Worm (Caenorhabditis elegans) whole organism, L2 larva: ENCODE data around the gene F47E1.2.
A peak's percentile ranks its signal among the peaks of the same experiment; 100 is the strongest.

Experiments
- F13H6.1 ChIP-seq: sonication (generic microtip); optimal IDR thresholded peaks from 2 replicates; lab custom pipeline; 2016; ENCODE audit warnings: missing genetic modification characterization, missing compliant biosample characterization
- Y55F3AM.14 ChIP-seq: fragments of 200-800 bp; sonication (Bioruptor generic); optimal IDR thresholded peaks from 2 replicates; lab custom pipeline; 2018; ENCODE audit warnings: mild to moderate bottlenecking, missing genetic modification characterization, missing compliant biosample characterization
- ZK546.5 ChIP-seq: sonication (generic microtip); optimal IDR thresholded peaks from 2 replicates; lab custom pipeline; 2017; ENCODE audit warnings: missing biosample characterization, missing genetic modification characterization
- blmp-1 ChIP-seq: sonication (generic microtip); optimal IDR thresholded peaks from 2 replicates; lab custom pipeline; 2017; ENCODE audit warnings: missing genetic modification characterization, mild to moderate bottlenecking, missing compliant biosample characterization, antibody characterized with exemption, moderate library complexity; ENCODE audit not compliant: insufficient read depth
- ceh-16 ChIP-seq: fragments of 150-350 bp; optimal IDR thresholded peaks from 2 replicates; lab custom pipeline; 2014; ENCODE audit warnings: missing biosample characterization, missing genetic modification characterization
- ceh-82 ChIP-seq: fragments of 150-350 bp; optimal IDR thresholded peaks from 2 replicates; lab custom pipeline; 2014; ENCODE audit warnings: missing biosample characterization, missing genetic modification characterization
- crh-2 ChIP-seq: sonication (generic microtip); optimal IDR thresholded peaks from 2 replicates; lab custom pipeline; 2017; ENCODE audit warnings: missing biosample characterization, missing genetic modification characterization
- egl-27 ChIP-seq: sonication (generic microtip); optimal IDR thresholded peaks from 3 replicates; lab custom pipeline; 2017; ENCODE audit warnings: missing biosample characterization, missing genetic modification reagents, missing genetic modification characterization
- elt-3 ChIP-seq: sonication (generic microtip); optimal IDR thresholded peaks from 2 replicates; lab custom pipeline; 2017; ENCODE audit warnings: missing biosample characterization, missing genetic modification characterization
- fos-1 ChIP-seq: fragments of 150-350 bp; optimal IDR thresholded peaks from 2 replicates; lab custom pipeline; 2014; ENCODE audit warnings: missing biosample characterization, missing genetic modification characterization
- gmeb-1 ChIP-seq: fragments of 150-350 bp; optimal IDR thresholded peaks from 2 replicates; lab custom pipeline; 2014; ENCODE audit warnings: missing biosample characterization, missing genetic modification characterization
- lin-11 ChIP-seq: fragments of 150-350 bp; sonication (generic microtip); optimal IDR thresholded peaks from 2 replicates; lab custom pipeline; 2014; ENCODE audit warnings: missing biosample characterization, missing genetic modification characterization, inconsistent platforms, mixed read lengths
- lin-13 ChIP-seq: fragments of 150-350 bp; optimal IDR thresholded peaks from 2 replicates; lab custom pipeline; 2014; ENCODE audit warnings: missing biosample characterization, missing genetic modification reagents, missing genetic modification characterization
- lin-39 ChIP-seq: fragments of 150-350 bp; optimal IDR thresholded peaks from 2 replicates; lab custom pipeline; 2014; ENCODE audit warnings: missing biosample characterization, missing genetic modification reagents, missing genetic modification characterization
- lsy-2 ChIP-seq, 2 experiments: fragments of 150-350 bp in 1 of 2; sonication (generic microtip) in 1 of 2; optimal IDR thresholded peaks; 2 replicates each; lab custom pipeline; 2014 to 2017; ENCODE audit warnings: missing biosample characterization in 2 of 2, missing genetic modification characterization in 2 of 2
- mab-5 ChIP-seq: fragments of 150-350 bp; optimal IDR thresholded peaks from 2 replicates; lab custom pipeline; 2014; ENCODE audit warnings: missing biosample characterization, missing genetic modification characterization
- mbf-1 ChIP-seq: sonication (generic microtip); optimal IDR thresholded peaks from 2 replicates; lab custom pipeline; 2017; ENCODE audit warnings: missing biosample characterization, missing genetic modification characterization
- mdl-1 ChIP-seq, 2 experiments: fragments of 150-350 bp in 1 of 2; sonication (generic microtip) in 1 of 2; optimal IDR thresholded peaks; 2 replicates each; lab custom pipeline; 2017; ENCODE audit warnings: missing biosample characterization in 2 of 2, missing genetic modification characterization in 2 of 2
- nhr-10 ChIP-seq: sonication (generic microtip); optimal IDR thresholded peaks from 2 replicates; lab custom pipeline; 2017; ENCODE audit warnings: missing biosample characterization, missing genetic modification characterization
- nhr-12 ChIP-seq: fragments of 150-350 bp; optimal IDR thresholded peaks from 2 replicates; lab custom pipeline; 2014; ENCODE audit warnings: missing biosample characterization, missing genetic modification characterization
- nhr-129 ChIP-seq: fragments of 150-350 bp; optimal IDR thresholded peaks from 2 replicates; lab custom pipeline; 2014; ENCODE audit warnings: missing biosample characterization, missing genetic modification characterization
- nhr-21 ChIP-seq: fragments of 150-350 bp; optimal IDR thresholded peaks from 2 replicates; lab custom pipeline; 2014; ENCODE audit warnings: missing biosample characterization, missing genetic modification characterization
- nhr-23 ChIP-seq: fragments of 150-350 bp; optimal IDR thresholded peaks from 2 replicates; lab custom pipeline; 2014; ENCODE audit warnings: missing biosample characterization, missing genetic modification reagents, missing genetic modification characterization
- nhr-25 ChIP-seq: fragments of 150-350 bp; sonication (generic microtip); optimal IDR thresholded peaks from 3 replicates; lab custom pipeline; 2014; ENCODE audit warnings: missing biosample characterization, missing genetic modification characterization
- nhr-6 ChIP-seq: fragments of 150-350 bp; optimal IDR thresholded peaks from 2 replicates; lab custom pipeline; 2014; ENCODE audit warnings: missing biosample characterization, missing genetic modification characterization
- nhr-77 ChIP-seq: fragments of 150-350 bp; optimal IDR thresholded peaks from 2 replicates; lab custom pipeline; 2014; ENCODE audit warnings: missing biosample characterization, missing genetic modification characterization
- skn-1 ChIP-seq: sonication (generic microtip); optimal IDR thresholded peaks from 2 replicates; lab custom pipeline; 2017; ENCODE audit warnings: missing biosample characterization, missing genetic modification characterization
- sma-3 ChIP-seq: sonication (generic microtip); optimal IDR thresholded peaks from 2 replicates; lab custom pipeline; 2016; ENCODE audit warnings: missing genetic modification reagents, missing genetic modification characterization, missing compliant biosample characterization
- sma-9 ChIP-seq, 2 experiments: fragments of 150-350 bp in 1 of 2; sonication (generic microtip) in 1 of 2; optimal IDR thresholded peaks; 2 replicates each; lab custom pipeline; 2014 to 2016; ENCODE audit warnings: missing genetic modification characterization in 2 of 2, mild to moderate bottlenecking in 1 of 2, missing biosample characterization in 1 of 2, missing compliant biosample characterization in 1 of 2, missing genetic modification reagents in 1 of 2, moderate library complexity in 1 of 2
- snpc-4 ChIP-seq: fragments of 150-350 bp; optimal IDR thresholded peaks from 2 replicates; lab custom pipeline; 2014; ENCODE audit warnings: missing biosample characterization, missing genetic modification characterization
- unc-39 ChIP-seq: fragments of 150-350 bp; optimal IDR thresholded peaks from 2 replicates; lab custom pipeline; 2014; ENCODE audit warnings: missing biosample characterization, missing genetic modification characterization
- unc-55 ChIP-seq: fragments of 150-350 bp; sonication (generic microtip); optimal IDR thresholded peaks from 3 replicates; lab custom pipeline; 2014; ENCODE audit warnings: missing biosample characterization, missing genetic modification reagents, missing genetic modification characterization
- unc-62 ChIP-seq: fragments of 150-350 bp; optimal IDR thresholded peaks from 2 replicates; lab custom pipeline; 2014; ENCODE audit warnings: missing biosample characterization, missing genetic modification reagents, missing genetic modification characterization
- zag-1 ChIP-seq: fragments of 150-350 bp; optimal IDR thresholded peaks from 2 replicates; lab custom pipeline; 2014; ENCODE audit warnings: missing biosample characterization, missing genetic modification characterization
- ztf-1 ChIP-seq: fragments of 200-800 bp; sonication (Bioruptor generic); conservative IDR thresholded peaks from 2 replicates; pipeline ENCODE4 v1.3.6; 2022; ENCODE audit warnings: missing genetic modification characterization, missing compliant biosample characterization
- ztf-11 ChIP-seq: sonication (generic microtip); optimal IDR thresholded peaks from 2 replicates; lab custom pipeline; 2017; ENCODE audit warnings: missing biosample characterization, missing genetic modification characterization
- ztf-4 ChIP-seq: fragments of 150-350 bp; optimal IDR thresholded peaks from 2 replicates; lab custom pipeline; 2014; ENCODE audit warnings: missing biosample characterization, missing genetic modification characterization

The F47E1.2 gene

ce11 chrX:9081212-9081611 is 23.8 kb downstream of the F47E1.2 start:
- no peak for TF ChIP-seq nhr-10 (tag; lab: Kevin White, UChicago)
- no peak for TF ChIP-seq gmeb-1 (tag; lab: Kevin White, UChicago)
- TF ChIP-seq fos-1 (tag; lab: Kevin White, UChicago), result peak; percentile 40
- TF ChIP-seq elt-3 (tag; lab: Kevin White, UChicago), result no peak
- TF ChIP-seq sma-9 (GFP tag; optimal IDR thresholded peaks at IDR 0.05; lab: Kevin White, UChicago), result no peak
- no peak for TF ChIP-seq sma-9 (tag; optimal IDR thresholded peaks at IDR 0.05; lab: Kevin White, UChicago)
- TF ChIP-seq F13H6.1, result no peak
- TF ChIP-seq Y55F3AM.14 (GFP tag; lab: Kevin White, UChicago), result no peak

- TF ChIP-seq lsy-2 (tag; optimal IDR thresholded peaks at IDR 0.05; lab: Kevin White, UChicago) (no peak), Y55F3AM.14 (GFP tag; lab: Kevin White, UChicago) (no peak), gmeb-1 (tag; lab: Kevin White, UChicago) (no peak), nhr-12 (no peak), nhr-6 (tag; lab: Kevin White, UChicago) (no peak), unc-55 (GFP tag; lab: Kevin White, UChicago) (no peak), skn-1 (tag; lab: Kevin White, UChicago) (no peak), lin-39 (no peak), egl-27 (tag; lab: Kevin White, UChicago) (no peak), nhr-23 (tag; lab: Kevin White, UChicago) (no peak), nhr-77 (no peak), snpc-4 (tag; lab: Kevin White, UChicago) (no peak), lin-11 (tag; lab: Kevin White, UChicago) (no peak), ceh-16 (tag; lab: Kevin White, UChicago) (no peak), ztf-1 (GFP tag; lab: Robert Waterston, UW) (no peak), lin-13 (no peak)
Observed at ce11 chrX:9082646-9083045, 25.2 kb downstream of the F47E1.2 start, which contains the start of gene ajm-1. ajm-1 (plus strand) TSS chrX:9082946.

ce11 chrX:9085864-9086263 is 28.4 kb downstream of the F47E1.2 start:
- no peak for TF ChIP-seq mdl-1 (tag; optimal IDR thresholded peaks at IDR 0.05; lab: Kevin White, UChicago)
- TF ChIP-seq unc-39 (tag; lab: Kevin White, UChicago), result no peak
- TF ChIP-seq ceh-16 (tag; lab: Kevin White, UChicago), result peak; percentile 89
- TF ChIP-seq skn-1 (tag; lab: Kevin White, UChicago), result no peak
- no peak for TF ChIP-seq mbf-1 (tag; lab: Kevin White, UChicago)
- TF ChIP-seq nhr-21, result no peak
- TF ChIP-seq gmeb-1 (tag; lab: Kevin White, UChicago), result no peak
- peak; percentile 30 for TF ChIP-seq crh-2
- TF ChIP-seq Y55F3AM.14 (GFP tag; lab: Kevin White, UChicago), result no peak
- TF ChIP-seq ceh-82, result no peak
- TF ChIP-seq blmp-1 (tag; lab: Kevin White, UChicago), result no peak
- TF ChIP-seq nhr-77, result no peak
- TF ChIP-seq egl-27 (tag; lab: Kevin White, UChicago), result peak; percentile 39
- peak; percentile 15 for TF ChIP-seq fos-1 (tag; lab: Kevin White, UChicago)
- no peak for TF ChIP-seq ztf-11 (tag; lab: Kevin White, UChicago)
- TF ChIP-seq nhr-25, result peak; percentile 65
- peak; percentile 34 for TF ChIP-seq sma-9 (GFP tag; optimal IDR thresholded peaks at IDR 0.05; lab: Kevin White, UChicago)
- no peak for TF ChIP-seq sma-9 (tag; optimal IDR thresholded peaks at IDR 0.05; lab: Kevin White, UChicago)
- no peak for TF ChIP-seq ztf-4
- TF ChIP-seq sma-3 (GFP tag; lab: Kevin White, UChicago), result peak; percentile 71
- peak; percentile 46 for TF ChIP-seq nhr-6 (tag; lab: Kevin White, UChicago)
- TF ChIP-seq mab-5 (tag; lab: Kevin White, UChicago), result no peak
- no peak for TF ChIP-seq unc-62 (GFP tag; lab: Kevin White, UChicago)

ce11 chrX:9088620-9089019 is 31.2 kb downstream of the F47E1.2 start:
- TF ChIP-seq sma-3 (GFP tag; lab: Kevin White, UChicago), result no peak
- peak; percentile 14 for TF ChIP-seq ceh-16 (tag; lab: Kevin White, UChicago)

ce11 chrX:9089536-9089935 is 32.1 kb downstream of the F47E1.2 start:
- TF ChIP-seq ZK546.5 (tag; lab: Kevin White, UChicago) (no peak), blmp-1 (tag; lab: Kevin White, UChicago) (no peak), ceh-16 (tag; lab: Kevin White, UChicago) (no peak), ztf-11 (tag; lab: Kevin White, UChicago) (no peak), nhr-77 (no peak), zag-1 (no peak), ztf-4 (no peak), ceh-82 (no peak), nhr-129 (tag; lab: Kevin White, UChicago) (no peak), nhr-23 (tag; lab: Kevin White, UChicago) (no peak), lsy-2 (tag; optimal IDR thresholded peaks at IDR 0.05; lab: Kevin White, UChicago) (no peak), nhr-6 (tag; lab: Kevin White, UChicago) (no peak), fos-1 (tag; lab: Kevin White, UChicago) (no peak), unc-39 (tag; lab: Kevin White, UChicago) (no peak)
